Worm (Caenorhabditis elegans) whole organism, late embryonic: ENCODE measurements around the gene rga-3.

Experiments
- C38D4.7 ChIP-seq: fragments of 200-800 bp; sonication (Bioruptor generic); optimal IDR thresholded peaks from 2 replicates; lab custom pipeline; 2018; ENCODE audit warnings: mild to moderate bottlenecking, missing genetic modification characterization, moderate library complexity, missing compliant biosample characterization
- K02D7.2 ChIP-seq: sonication (generic microtip); optimal IDR thresholded peaks from 2 replicates; lab custom pipeline; 2017; ENCODE audit warnings: mild to moderate bottlenecking, missing genetic modification characterization, missing compliant biosample characterization
- K09A11.1 ChIP-seq: sonication (generic microtip); optimal IDR thresholded peaks from 2 replicates; lab custom pipeline; 2017; ENCODE audit warnings: antibody characterized with exemption, mild to moderate bottlenecking, missing genetic modification characterization, missing compliant biosample characterization; ENCODE audit not compliant: insufficient read depth
- T23F11.4 ChIP-seq: fragments of 200-800 bp; sonication (Bioruptor generic); optimal IDR thresholded peaks from 2 replicates; lab custom pipeline; 2018; ENCODE audit warnings: mild to moderate bottlenecking, missing genetic modification characterization, missing compliant biosample characterization
- ama-1 ChIP-seq: fragments of 150-350 bp; optimal IDR thresholded peaks from 2 replicates; lab custom pipeline; 2014
- ceh-18 ChIP-seq: sonication (generic microtip); optimal IDR thresholded peaks from 2 replicates; lab custom pipeline; 2016; ENCODE audit warnings: missing genetic modification characterization, missing compliant biosample characterization
- ceh-2 ChIP-seq: sonication (generic microtip); optimal IDR thresholded peaks from 2 replicates; lab custom pipeline; 2016; ENCODE audit warnings: missing genotype, missing genetic modification characterization, missing compliant biosample characterization
- ceh-22 ChIP-seq: sonication (generic microtip); optimal IDR thresholded peaks from 2 replicates; lab custom pipeline; 2017; ENCODE audit warnings: missing biosample characterization, missing genetic modification characterization
- ceh-24 ChIP-seq: sonication (generic microtip); optimal IDR thresholded peaks from 2 replicates; lab custom pipeline; 2016; ENCODE audit warnings: mild to moderate bottlenecking, missing genetic modification characterization, missing compliant biosample characterization
- ceh-30 ChIP-seq: fragments of 150-350 bp; optimal IDR thresholded peaks from 2 replicates; lab custom pipeline; 2014; ENCODE audit warnings: missing biosample characterization, missing genetic modification characterization
- ceh-6 ChIP-seq: fragments of 200-800 bp; sonication (Bioruptor generic); optimal IDR thresholded peaks from 2 replicates; lab custom pipeline; 2018; ENCODE audit warnings: mild to moderate bottlenecking, missing genetic modification characterization, missing compliant biosample characterization
- ceh-9 ChIP-seq: sonication (generic microtip); optimal IDR thresholded peaks from 2 replicates; lab custom pipeline; 2016; ENCODE audit warnings: mild to moderate bottlenecking, missing genetic modification characterization, inconsistent platforms, missing compliant biosample characterization
- che-1 ChIP-seq: sonication (generic microtip); optimal IDR thresholded peaks from 2 replicates; lab custom pipeline; 2016; ENCODE audit warnings: mild to moderate bottlenecking, missing genetic modification characterization, missing compliant biosample characterization
- dve-1 ChIP-seq: sonication (generic microtip); optimal IDR thresholded peaks from 2 replicates; lab custom pipeline; 2017; ENCODE audit warnings: antibody characterized with exemption, mild to moderate bottlenecking, missing genetic modification characterization, missing compliant biosample characterization
- elt-2 ChIP-seq: sonication (generic microtip); optimal IDR thresholded peaks from 2 replicates; lab custom pipeline; 2016; ENCODE audit warnings: missing genetic modification reagents, missing genetic modification characterization, missing compliant biosample characterization
- eyg-1 ChIP-seq: sonication (generic microtip); optimal IDR thresholded peaks from 2 replicates; lab custom pipeline; 2016; ENCODE audit warnings: missing genotype, missing genetic modification characterization, missing compliant biosample characterization
- gmeb-2 ChIP-seq: sonication (generic microtip); optimal IDR thresholded peaks from 2 replicates; lab custom pipeline; 2016; ENCODE audit warnings: missing genetic modification characterization, inconsistent platforms, missing compliant biosample characterization
- hlh-13 ChIP-seq: fragments of 200-800 bp; sonication (Bioruptor generic); optimal IDR thresholded peaks from 2 replicates; lab custom pipeline; 2018; ENCODE audit warnings: mild to moderate bottlenecking, missing genetic modification characterization, missing compliant biosample characterization
- hlh-15 ChIP-seq: sonication (generic microtip); optimal IDR thresholded peaks from 2 replicates; lab custom pipeline; 2016; ENCODE audit warnings: missing genetic modification characterization, missing compliant biosample characterization
- hlh-30 ChIP-seq: sonication (generic microtip); optimal IDR thresholded peaks from 2 replicates; lab custom pipeline; 2017; ENCODE audit warnings: antibody characterized with exemption, missing genetic modification characterization, missing compliant biosample characterization; ENCODE audit not compliant: insufficient read depth
- hlh-6 ChIP-seq: sonication (generic microtip); optimal IDR thresholded peaks from 2 replicates; lab custom pipeline; 2016; ENCODE audit warnings: missing genotype, missing genetic modification characterization, missing compliant biosample characterization
- hlh-8 ChIP-seq: sonication (generic microtip); optimal IDR thresholded peaks from 2 replicates; lab custom pipeline; 2016; ENCODE audit warnings: missing genotype, missing genetic modification characterization, missing compliant biosample characterization
- lin-11 ChIP-seq: fragments of 200-800 bp; sonication (Bioruptor generic); optimal IDR thresholded peaks from 2 replicates; lab custom pipeline; 2018; ENCODE audit warnings: mild to moderate bottlenecking, missing genetic modification characterization, missing compliant biosample characterization
- madf-2 ChIP-seq: sonication (generic microtip); optimal IDR thresholded peaks from 2 replicates; lab custom pipeline; 2017; ENCODE audit warnings: missing genetic modification characterization, missing compliant biosample characterization
- mec-3 ChIP-seq: sonication (generic microtip); optimal IDR thresholded peaks from 2 replicates; lab custom pipeline; 2016; ENCODE audit warnings: borderline replicate concordance, missing genetic modification characterization, missing compliant biosample characterization
- nhr-11 ChIP-seq: fragments of 150-350 bp; optimal IDR thresholded peaks from 2 replicates; lab custom pipeline; 2014; ENCODE audit warnings: missing biosample characterization, missing genetic modification characterization
- nhr-232 ChIP-seq: sonication (generic microtip); optimal IDR thresholded peaks from 2 replicates; lab custom pipeline; 2016; ENCODE audit warnings: missing genetic modification characterization, missing compliant biosample characterization
- odd-2 ChIP-seq: sonication (generic microtip); optimal IDR thresholded peaks from 2 replicates; lab custom pipeline; 2017; ENCODE audit warnings: antibody characterized with exemption, mild to moderate bottlenecking, missing genetic modification characterization, missing compliant biosample characterization
- pag-3 ChIP-seq: sonication (generic microtip); optimal IDR thresholded peaks from 2 replicates; lab custom pipeline; 2016; ENCODE audit warnings: missing compliant biosample characterization, missing genetic modification characterization, borderline replicate concordance
- pax-1 ChIP-seq: fragments of 150-350 bp; optimal IDR thresholded peaks from 2 replicates; lab custom pipeline; 2014; ENCODE audit warnings: missing biosample characterization, missing genetic modification characterization
- pha-2 ChIP-seq: sonication (generic microtip); optimal IDR thresholded peaks from 2 replicates; lab custom pipeline; 2017; ENCODE audit warnings: mild to moderate bottlenecking, missing genetic modification characterization, missing compliant biosample characterization
- pha-4 ChIP-seq: fragments of 150-350 bp; optimal IDR thresholded peaks from 2 replicates; lab custom pipeline; 2018; ENCODE audit warnings: missing biosample characterization, missing genetic modification reagents, missing genetic modification characterization
- pqm-1 ChIP-seq: sonication (generic microtip); optimal IDR thresholded peaks from 2 replicates; lab custom pipeline; 2016; ENCODE audit warnings: missing genetic modification characterization, missing compliant biosample characterization
- rnt-1 ChIP-seq: sonication (generic microtip); optimal IDR thresholded peaks from 2 replicates; lab custom pipeline; 2016; ENCODE audit warnings: missing genetic modification characterization, missing compliant biosample characterization
- sox-2 ChIP-seq: fragments of 200-800 bp; sonication (Bioruptor generic); IDR thresholded peaks from 2 replicates; pipeline ENCODE4 v1.3.6; 2022; ENCODE audit warnings: missing genetic modification reagents, missing genetic modification characterization, missing compliant biosample characterization
- sox-4 ChIP-seq: sonication (generic microtip); optimal IDR thresholded peaks from 2 replicates; lab custom pipeline; 2017; ENCODE audit warnings: mild to moderate bottlenecking, missing genetic modification characterization, inconsistent platforms, missing compliant biosample characterization
- syd-9 ChIP-seq: sonication (generic microtip); optimal IDR thresholded peaks from 2 replicates; lab custom pipeline; 2016; ENCODE audit warnings: mild to moderate bottlenecking, missing genetic modification characterization, moderate library complexity, missing compliant biosample characterization
- unc-3 ChIP-seq, 2 experiments: fragments of 200-800 bp in 1 of 2; sonication (Bioruptor generic) in 1 of 2; sonication (generic microtip) in 1 of 2; conservative IDR thresholded peaks in 1 of 2; optimal IDR thresholded peaks in 1 of 2; 2 replicates each; pipeline versions ENCODE4 v1.3.6 to Lab custom; 2016 to 2022; ENCODE audit warnings: missing compliant biosample characterization in 2 of 2, missing genetic modification characterization in 2 of 2, missing genetic modification reagents in 1 of 2

rga-3 gene

DNA sequence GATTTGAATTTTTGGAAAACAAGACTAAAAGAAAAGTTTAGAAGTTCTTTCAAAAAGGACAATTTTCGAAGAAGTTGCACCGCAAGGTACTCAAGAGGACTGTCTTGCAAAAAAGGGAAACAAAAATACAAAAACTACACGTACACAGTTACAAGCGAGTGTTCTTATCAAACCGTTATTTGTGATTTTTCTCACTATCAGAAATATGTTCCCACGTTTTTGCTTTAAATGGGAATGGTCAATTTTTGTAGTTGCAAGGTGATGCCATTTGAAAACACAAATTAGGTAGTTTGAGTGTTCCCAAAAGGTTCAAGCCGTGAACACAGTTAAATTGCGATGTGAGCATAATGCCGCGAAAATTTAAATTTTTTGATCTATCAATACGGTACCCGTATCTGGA lies 21.5 kb upstream of the rga-3 start:
- TF ChIP-seq che-1 (no peak), lin-11 (no peak), K09A11.1 (tag; lab: Kevin White, UChicago) (no peak), syd-9 (no peak), hlh-13 (GFP tag; lab: Kevin White, UChicago) (no peak), pag-3 (tag; lab: Kevin White, UChicago) (no peak), rnt-1 (tag; lab: Kevin White, UChicago) (no peak), hlh-30 (tag; lab: Kevin White, UChicago) (no peak), sox-4 (no peak), pha-2 (no peak), odd-2 (tag; lab: Kevin White, UChicago) (no peak), hlh-8 (tag; lab: Kevin White, UChicago) (no peak), nhr-11 (tag; lab: Kevin White, UChicago) (no peak), K02D7.2 (no peak), dve-1 (tag; lab: Kevin White, UChicago) (no peak), ceh-6 (GFP tag; lab: Kevin White, UChicago) (no peak), nhr-232 (tag; lab: Kevin White, UChicago) (no peak), C38D4.7 (GFP tag; lab: Kevin White, UChicago) (no peak), unc-3 (GFP tag; conservative IDR thresholded peaks at IDR 0.05; lab: Robert Waterston, UW) (no peak), unc-3 (tag; optimal IDR thresholded peaks at IDR 0.05; lab: Kevin White, UChicago) (no peak)
- TF ChIP-seq, all 69 proteins: peak for 0

DNA sequence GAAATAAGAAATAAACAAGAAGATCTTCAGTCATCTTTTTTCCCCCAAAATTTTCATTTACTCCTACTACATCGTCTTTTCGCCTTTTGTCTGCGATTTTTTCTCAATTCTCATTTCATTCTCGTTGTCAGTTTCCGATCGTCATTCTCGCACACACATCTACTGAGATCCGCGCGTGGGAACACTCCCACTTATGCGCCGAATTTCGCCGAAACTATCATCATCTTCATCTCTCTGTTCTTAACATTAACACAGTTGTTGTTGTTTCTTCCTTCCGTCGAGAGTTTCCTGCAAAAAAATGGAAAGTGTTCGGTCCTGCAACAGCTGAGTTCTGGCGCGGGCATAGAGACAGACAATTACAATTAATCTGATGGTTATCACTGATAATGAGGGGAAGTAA lies 20.1 kb upstream of the rga-3 start:
- TF ChIP-seq ceh-22 (tag; lab: Kevin White, UChicago) (no peak), sox-4 (no peak), che-1 (no peak), sox-2 (GFP tag; lab: Robert Waterston, UW) (no peak), hlh-15 (no peak), pag-3 (tag; lab: Kevin White, UChicago) (no peak), eyg-1 (no peak), pqm-1 (no peak), pax-1 (tag; lab: Kevin White, UChicago) (no peak), nhr-232 (tag; lab: Kevin White, UChicago) (no peak), elt-2 (no peak), ceh-18 (tag; lab: Kevin White, UChicago) (no peak), T23F11.4 (GFP tag; lab: Kevin White, UChicago) (no peak), ceh-30 (tag; lab: Kevin White, UChicago) (no peak), ama-1 (no peak), pha-4 (tag; lab: Kevin White, UChicago) (no peak), ceh-9 (tag; lab: Kevin White, UChicago) (no peak)

DNA sequence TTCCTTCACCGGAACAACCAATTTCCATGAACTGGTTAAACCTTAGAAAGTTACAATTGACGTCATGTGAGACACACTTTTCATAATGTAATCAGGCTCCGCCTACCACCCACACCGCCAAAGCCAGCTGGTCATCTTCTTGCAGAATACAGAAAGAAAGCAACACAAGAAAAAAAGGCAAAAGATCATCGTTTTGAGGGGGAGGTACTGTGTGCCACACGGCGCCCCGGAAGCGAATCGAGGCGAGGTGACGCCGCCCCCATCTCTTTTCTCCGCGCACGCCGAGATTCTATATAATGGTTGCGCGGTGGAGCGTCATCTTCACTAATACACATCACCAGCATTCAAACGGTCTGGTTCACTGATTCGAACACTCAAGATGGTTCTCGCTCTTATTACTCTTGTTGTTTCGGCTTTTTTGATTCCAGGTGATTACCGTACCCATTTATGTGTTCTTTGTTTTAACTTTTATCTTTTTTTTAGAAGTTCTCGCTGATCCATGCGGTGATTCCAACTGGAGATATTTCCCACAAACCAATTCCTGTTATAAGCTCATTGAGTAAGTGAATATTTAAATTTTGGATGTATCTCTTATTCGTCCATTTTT lies 17.7 kb upstream of the rga-3 start, which contains the start of gene clec-1:
TSS of gene clec-1 (plus strand) at position 320 of the 607 bp plus-strand sequence.
- TF ChIP-seq gmeb-2 (tag; lab: Kevin White, UChicago) (no peak), madf-2 (tag; lab: Kevin White, UChicago) (no peak), pax-1 (tag; lab: Kevin White, UChicago) (no peak), hlh-6 (tag; lab: Kevin White, UChicago) (no peak), ceh-2 (tag; lab: Kevin White, UChicago) (no peak), eyg-1 (no peak), mec-3 (tag; lab: Kevin White, UChicago) (no peak), pag-3 (tag; lab: Kevin White, UChicago) (no peak), K09A11.1 (tag; lab: Kevin White, UChicago) (no peak), ceh-24 (tag; lab: Kevin White, UChicago) (no peak)
